Worm (Caenorhabditis elegans) whole organism, L1 larva: Measurements from ENCODE around the gene F59B10.2.

ENCODE experiments used
- C16A3.4 ChIP-seq: fragments of 150-350 bp; optimal IDR thresholded peaks from 2 replicates; lab custom pipeline; 2014; ENCODE audit warnings: missing biosample characterization, missing genetic modification characterization
- F16B12.6 ChIP-seq: fragments of 150-350 bp; optimal IDR thresholded peaks from 2 replicates; lab custom pipeline; 2014; ENCODE audit warnings: missing biosample characterization, missing genetic modification characterization
- Y116A8C.19 ChIP-seq: sonication (generic microtip); optimal IDR thresholded peaks from 2 replicates; lab custom pipeline; 2016; ENCODE audit warnings: missing compliant biosample characterization, missing genetic modification characterization, borderline replicate concordance
- alr-1 ChIP-seq: fragments of 200-800 bp; sonication (Bioruptor generic); optimal IDR thresholded peaks from 2 replicates; lab custom pipeline; 2018; ENCODE audit warnings: borderline replicate concordance, mild to moderate bottlenecking, missing genetic modification characterization, missing compliant biosample characterization
- aly-2 ChIP-seq: fragments of 150-350 bp; optimal IDR thresholded peaks from 2 replicates; lab custom pipeline; 2014; ENCODE audit warnings: missing biosample characterization, missing genetic modification characterization
- ama-1 ChIP-seq: fragments of 150-350 bp; optimal IDR thresholded peaks from 2 replicates; lab custom pipeline; 2014
- blmp-1 ChIP-seq: fragments of 150-350 bp; optimal IDR thresholded peaks from 2 replicates; lab custom pipeline; 2014; ENCODE audit warnings: missing biosample characterization, missing genetic modification characterization
- ceh-63 ChIP-seq: fragments of 200-800 bp; sonication (Bioruptor generic); optimal IDR thresholded peaks from 2 replicates; lab custom pipeline; 2018; ENCODE audit warnings: mild to moderate bottlenecking, missing genetic modification characterization, missing compliant biosample characterization
- ceh-8 ChIP-seq: fragments of 200-800 bp; sonication (Bioruptor generic); optimal IDR thresholded peaks from 2 replicates; lab custom pipeline; 2018; ENCODE audit warnings: mild to moderate bottlenecking, missing genetic modification characterization, moderate library complexity, missing compliant biosample characterization
- ceh-88 ChIP-seq: fragments of 200-800 bp; sonication (Bioruptor generic); IDR thresholded peaks from 2 replicates; pipeline ENCODE4 v1.3.6; 2022; ENCODE audit warnings: missing genetic modification characterization, missing compliant biosample characterization
- ces-1 ChIP-seq: fragments of 150-350 bp; optimal IDR thresholded peaks from 2 replicates; lab custom pipeline; 2014; ENCODE audit warnings: missing biosample characterization, missing genetic modification reagents, missing genetic modification characterization
- dpl-1 ChIP-seq, 3 experiments: fragments of 150-350 bp in 2 of 3; sonication (generic microtip) in 1 of 3; optimal IDR thresholded peaks; 2 replicates each; lab custom pipeline; 2014 to 2017; ENCODE audit warnings: missing biosample characterization in 3 of 3, missing genetic modification characterization in 3 of 3, missing genetic modification reagents in 3 of 3
- dsc-1 ChIP-seq: sonication (generic microtip); optimal IDR thresholded peaks from 2 replicates; lab custom pipeline; 2016; ENCODE audit warnings: mild to moderate bottlenecking, missing genetic modification characterization, missing compliant biosample characterization
- efl-3 ChIP-seq: fragments of 200-800 bp; sonication (Bioruptor generic); optimal IDR thresholded peaks from 2 replicates; lab custom pipeline; 2018; ENCODE audit warnings: mild to moderate bottlenecking, missing genetic modification characterization, missing compliant biosample characterization
- egl-27 ChIP-seq, 2 experiments: fragments of 150-350 bp in 1 of 2; sonication (generic microtip); optimal IDR thresholded peaks; 3 replicates each; lab custom pipeline; 2017 to 2018; ENCODE audit warnings: missing biosample characterization in 2 of 2, missing genetic modification characterization in 2 of 2, missing genetic modification reagents in 2 of 2
- elt-2 ChIP-seq: sonication (generic microtip); optimal IDR thresholded peaks from 2 replicates; lab custom pipeline; 2016; ENCODE audit warnings: missing genetic modification characterization, mild to moderate bottlenecking, inconsistent platforms, missing compliant biosample characterization, missing genetic modification reagents
- elt-3 ChIP-seq, 6 experiments: fragments of 150-350 bp in 1 of 6; sonication (generic microtip); optimal IDR thresholded peaks; 2 replicates each; lab custom pipeline; 2017 to 2018; ENCODE audit warnings: missing biosample characterization in 6 of 6, missing genetic modification characterization in 6 of 6, inconsistent platforms in 1 of 6
- fkh-10 ChIP-seq: sonication (generic microtip); optimal IDR thresholded peaks from 2 replicates; lab custom pipeline; 2017; ENCODE audit warnings: missing biosample characterization, missing genetic modification reagents, missing genetic modification characterization
- fkh-8 ChIP-seq: sonication (generic microtip); optimal IDR thresholded peaks from 2 replicates; lab custom pipeline; 2016; ENCODE audit warnings: mild to moderate bottlenecking, missing genetic modification characterization, missing compliant biosample characterization
- fos-1 ChIP-seq: fragments of 150-350 bp; optimal IDR thresholded peaks from 2 replicates; lab custom pipeline; 2014; ENCODE audit warnings: missing biosample characterization, missing genetic modification characterization
- grh-1 ChIP-seq: fragments of 200-800 bp; sonication (Bioruptor generic); IDR thresholded peaks from 2 replicates; pipeline ENCODE4 v1.3.6; 2022; ENCODE audit warnings: missing genetic modification reagents, missing genetic modification characterization, missing compliant biosample characterization
- hpl-2 ChIP-seq: fragments of 150-350 bp; optimal IDR thresholded peaks from 2 replicates; lab custom pipeline; 2014; ENCODE audit warnings: missing biosample characterization, missing genetic modification reagents, missing genetic modification characterization
- lin-13 ChIP-seq: fragments of 150-350 bp; optimal IDR thresholded peaks from 2 replicates; lab custom pipeline; 2014; ENCODE audit warnings: missing biosample characterization, missing genetic modification reagents, missing genetic modification characterization
- lin-14 ChIP-seq: fragments of 200-800 bp; sonication (Bioruptor generic); optimal IDR thresholded peaks from 2 replicates; lab custom pipeline; 2018; ENCODE audit warnings: mild to moderate bottlenecking, missing genetic modification characterization, moderate library complexity, missing compliant biosample characterization
- lin-35 ChIP-seq, 2 experiments: fragments of 150-350 bp; optimal IDR thresholded peaks; 2 replicates each; lab custom pipeline; 2014; ENCODE audit warnings: missing biosample characterization in 2 of 2, missing genetic modification characterization in 2 of 2, missing genetic modification reagents in 2 of 2
- lin-39 ChIP-seq: fragments of 150-350 bp; optimal IDR thresholded peaks from 2 replicates; lab custom pipeline; 2014; ENCODE audit warnings: missing biosample characterization, missing genetic modification reagents, missing genetic modification characterization
- lir-3 ChIP-seq: sonication (generic microtip); optimal IDR thresholded peaks from 2 replicates; lab custom pipeline; 2016; ENCODE audit warnings: mild to moderate bottlenecking, missing genetic modification characterization, moderate library complexity, missing compliant biosample characterization; ENCODE audit not compliant: poor library complexity
- mab-9 ChIP-seq: fragments of 200-800 bp; sonication (Bioruptor generic); IDR thresholded peaks from 2 replicates; pipeline ENCODE4 v1.3.6; 2022; ENCODE audit warnings: missing genetic modification reagents, missing genetic modification characterization, missing compliant biosample characterization
- mef-2 ChIP-seq: fragments of 150-350 bp; optimal IDR thresholded peaks from 2 replicates; lab custom pipeline; 2014; ENCODE audit warnings: missing biosample characterization, missing genetic modification characterization
- mep-1 ChIP-seq: fragments of 150-350 bp; optimal IDR thresholded peaks from 2 replicates; lab custom pipeline; 2014; ENCODE audit warnings: missing biosample characterization, missing genetic modification characterization
- nhr-12 ChIP-seq: sonication (generic microtip); optimal IDR thresholded peaks from 2 replicates; lab custom pipeline; 2017; ENCODE audit warnings: missing biosample characterization, missing genetic modification characterization
- nhr-19 ChIP-seq: fragments of 200-800 bp; sonication (Bioruptor generic); conservative IDR thresholded peaks from 2 replicates; pipeline ENCODE4 v1.3.6; 2022; ENCODE audit warnings: missing genetic modification characterization, missing compliant biosample characterization
- nhr-20 ChIP-seq: sonication (generic microtip); optimal IDR thresholded peaks from 2 replicates; lab custom pipeline; 2016; ENCODE audit warnings: mild to moderate bottlenecking, missing genetic modification characterization, missing compliant biosample characterization
- nhr-237 ChIP-seq: fragments of 150-350 bp; optimal IDR thresholded peaks from 2 replicates; lab custom pipeline; 2014; ENCODE audit warnings: missing biosample characterization, missing genetic modification characterization
- nhr-47 ChIP-seq: sonication (generic microtip); optimal IDR thresholded peaks from 2 replicates; lab custom pipeline; 2016; ENCODE audit warnings: mild to moderate bottlenecking, missing genetic modification characterization, moderate library complexity, missing compliant biosample characterization
- nhr-71 ChIP-seq: sonication (generic microtip); optimal IDR thresholded peaks from 2 replicates; lab custom pipeline; 2016; ENCODE audit warnings: mild to moderate bottlenecking, missing genetic modification characterization, moderate library complexity, missing compliant biosample characterization
- nhr-84 ChIP-seq: sonication (generic microtip); optimal IDR thresholded peaks from 2 replicates; lab custom pipeline; 2017; ENCODE audit warnings: missing biosample characterization, missing genetic modification characterization
- pqm-1 ChIP-seq: sonication (generic microtip); optimal IDR thresholded peaks from 3 replicates; lab custom pipeline; 2017; ENCODE audit warnings: missing biosample characterization, missing genetic modification characterization
- rnt-1 ChIP-seq: sonication (generic microtip); optimal IDR thresholded peaks from 2 replicates; lab custom pipeline; 2016; ENCODE audit warnings: mild to moderate bottlenecking, missing genetic modification characterization, moderate library complexity, missing compliant biosample characterization
- snu-23 ChIP-seq: sonication (generic microtip); optimal IDR thresholded peaks from 2 replicates; lab custom pipeline; 2016; ENCODE audit warnings: missing genetic modification characterization, missing compliant biosample characterization
- sox-4 ChIP-seq: sonication (generic microtip); optimal IDR thresholded peaks from 2 replicates; lab custom pipeline; 2016; ENCODE audit warnings: missing genetic modification characterization, missing compliant biosample characterization
- swsn-7 ChIP-seq: sonication (generic microtip); optimal IDR thresholded peaks from 2 replicates; lab custom pipeline; 2016; ENCODE audit warnings: missing genetic modification characterization, missing compliant biosample characterization
- tbx-2 ChIP-seq: sonication (generic microtip); optimal IDR thresholded peaks from 2 replicates; lab custom pipeline; 2016; ENCODE audit warnings: missing genetic modification characterization, missing compliant biosample characterization
- tlp-1 ChIP-seq: fragments of 150-350 bp; optimal IDR thresholded peaks from 2 replicates; lab custom pipeline; 2014; ENCODE audit warnings: missing biosample characterization, missing genetic modification characterization
- unc-130 ChIP-seq: fragments of 150-350 bp; optimal IDR thresholded peaks from 2 replicates; lab custom pipeline; 2017; ENCODE audit warnings: missing biosample characterization, missing genetic modification characterization, inconsistent platforms
- unc-62 ChIP-seq: fragments of 150-350 bp; optimal IDR thresholded peaks from 2 replicates; lab custom pipeline; 2014; ENCODE audit warnings: missing biosample characterization, missing genetic modification reagents, missing genetic modification characterization
- unc-86 ChIP-seq: sonication (generic microtip); optimal IDR thresholded peaks from 2 replicates; lab custom pipeline; 2016; ENCODE audit warnings: missing genetic modification characterization, missing compliant biosample characterization
- unc-98 ChIP-seq: fragments of 200-800 bp; sonication (Bioruptor generic); IDR thresholded peaks from 2 replicates; pipeline ENCODE4 v1.3.6; 2022; ENCODE audit warnings: missing genetic modification characterization, missing compliant biosample characterization
- xbp-1 ChIP-seq: sonication (generic microtip); optimal IDR thresholded peaks from 2 replicates; lab custom pipeline; 2016; ENCODE audit warnings: missing genetic modification characterization, missing compliant biosample characterization
- ztf-11 ChIP-seq, 2 experiments: sonication (generic microtip); optimal IDR thresholded peaks; 2 replicates each; lab custom pipeline; 2016 to 2017; ENCODE audit warnings: missing genetic modification characterization in 2 of 2, missing biosample characterization in 1 of 2, missing compliant biosample characterization in 1 of 2

F59B10.2 gene

DNA sequence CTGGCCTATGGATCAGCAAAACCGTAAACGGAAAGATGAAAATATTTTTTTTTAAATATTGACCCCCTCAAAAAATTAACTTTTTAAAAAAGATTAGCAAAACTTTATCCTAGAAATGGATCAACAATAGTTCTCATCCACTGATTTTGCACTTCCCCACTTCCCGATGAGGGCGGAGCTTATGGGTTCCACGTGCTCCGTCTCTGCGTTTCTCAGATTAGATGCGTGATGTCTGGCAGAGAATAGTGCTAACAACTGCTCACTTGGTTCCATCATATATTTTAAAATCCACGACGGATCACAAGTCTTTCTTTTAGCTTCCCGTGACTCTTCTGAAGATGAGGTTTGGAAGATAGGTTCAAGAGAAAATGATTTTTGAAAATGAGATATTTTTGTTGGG is 48.7 kb upstream of the F59B10.2 start (continued):
- no peak for TF ChIP-seq snu-23 (GFP tag; lab: Kevin White, UChicago)
- TF ChIP-seq xbp-1 (tag; lab: Kevin White, UChicago): no peak
- TF ChIP-seq hpl-2 (GFP tag; lab: Kevin White, UChicago): no peak
- TF ChIP-seq dpl-1 (GFP tag; optimal IDR thresholded peaks at IDR 0.05; lab: Kevin White, UChicago): peak in 1 of 3 experiments; percentile 2
- no peak for TF ChIP-seq egl-27 (tag; optimal IDR thresholded peaks at IDR 0.05; lab: Kevin White, UChicago)
- no peak for TF ChIP-seq unc-86 (tag; lab: Kevin White, UChicago)
- no peak for TF ChIP-seq aly-2 (tag; lab: Kevin White, UChicago)

- peak; percentile 92 for TF ChIP-seq nhr-71 (tag; lab: Kevin White, UChicago)
- TF ChIP-seq swsn-7 (tag; lab: Kevin White, UChicago): peak; percentile 37
- TF ChIP-seq ces-1 (GFP tag; lab: Kevin White, UChicago): no peak
- peak; percentile 30 for TF ChIP-seq xbp-1 (tag; lab: Kevin White, UChicago)
- peak; percentile 67 for TF ChIP-seq ama-1 (lab: Kevin White, UChicago)
- no peak for TF ChIP-seq ceh-63
- no peak for TF ChIP-seq nhr-12 (tag; lab: Kevin White, UChicago)
- no peak for TF ChIP-seq unc-130 (tag; lab: Kevin White, UChicago)
- peak; percentile 75 for TF ChIP-seq nhr-19 (GFP tag; lab: Robert Waterston, UW)
- TF ChIP-seq aly-2 (tag; lab: Kevin White, UChicago): no peak
- TF ChIP-seq tbx-2 (tag; lab: Kevin White, UChicago): peak; percentile 52
- no peak for TF ChIP-seq pqm-1 (tag; lab: Kevin White, UChicago)
- no peak for TF ChIP-seq nhr-237 (tag; lab: Kevin White, UChicago)
- TF ChIP-seq unc-62 (GFP tag; lab: Kevin White, UChicago): no peak
- TF ChIP-seq lin-13 (GFP tag; lab: Kevin White, UChicago): peak; percentile 11
- TF ChIP-seq lin-14 (GFP tag; lab: Kevin White, UChicago): peak; percentile 79
- TF ChIP-seq snu-23 (GFP tag; lab: Kevin White, UChicago): peak; percentile 78
- TF ChIP-seq tlp-1 (tag; lab: Kevin White, UChicago): no peak
- TF ChIP-seq ceh-8 (GFP tag; lab: Kevin White, UChicago): no peak
- TF ChIP-seq lir-3 (tag; lab: Kevin White, UChicago): peak; percentile 45
- TF ChIP-seq ceh-88: no peak
- peak; percentile 22 for TF ChIP-seq elt-2 (tag; lab: Kevin White, UChicago)
- TF ChIP-seq grh-1 (GFP tag; lab: Robert Waterston, UW): 0 out of 2 replicates have a peak, but pooled peaks have one; percentile 28
- TF ChIP-seq rnt-1 (tag; lab: Kevin White, UChicago): peak; percentile 13
- no peak for TF ChIP-seq unc-86 (tag; lab: Kevin White, UChicago)
- peak; percentile 23 to 29 (median 28) for TF ChIP-seq dpl-1 (GFP tag; optimal IDR thresholded peaks at IDR 0.05; lab: Kevin White, UChicago)
- TF ChIP-seq F16B12.6 (tag; lab: Kevin White, UChicago): no peak
- peak in 2 of 6 experiments; percentile 44 to 85 for TF ChIP-seq elt-3 (tag; optimal IDR thresholded peaks at IDR 0.05; lab: Kevin White, UChicago)
- peak; percentile 41 for TF ChIP-seq nhr-47 (tag; lab: Kevin White, UChicago)
- no peak for TF ChIP-seq mef-2 (tag; lab: Kevin White, UChicago)
- TF ChIP-seq C16A3.4: peak; percentile 51
- TF ChIP-seq alr-1: no peak
- peak; percentile 88 for TF ChIP-seq mep-1 (tag; lab: Kevin White, UChicago)
- peak; percentile 15 for TF ChIP-seq fos-1 (tag; lab: Kevin White, UChicago)
- no peak for TF ChIP-seq unc-98 (GFP tag; lab: Robert Waterston, UW)
- no peak for TF ChIP-seq ztf-11 (tag; optimal IDR thresholded peaks at IDR 0.05; lab: Kevin White, UChicago)
- TF ChIP-seq fkh-8 (tag; lab: Kevin White, UChicago): peak; percentile 8
- peak; percentile 30 to 77 for TF ChIP-seq lin-35 (GFP tag; optimal IDR thresholded peaks at IDR 0.05; lab: Kevin White, UChicago)
- no peak for TF ChIP-seq nhr-84
- TF ChIP-seq efl-3 (GFP tag; lab: Kevin White, UChicago): no peak
- TF ChIP-seq nhr-20: peak; percentile 85
- TF ChIP-seq mab-9 (GFP tag; lab: Robert Waterston, UW): no peak
- no peak for TF ChIP-seq sox-4
- TF ChIP-seq fkh-10 (GFP tag; lab: Kevin White, UChicago): no peak
- TF ChIP-seq dsc-1: no peak
- TF ChIP-seq lin-39: no peak
- TF ChIP-seq blmp-1 (tag; lab: Kevin White, UChicago): peak; percentile 79
- no peak for TF ChIP-seq Y116A8C.19 (tag; lab: Kevin White, UChicago)
These were observed 47.5 kb upstream of the F59B10.2 start for ce11 chrII:10557206-10557574.
